Worm (Caenorhabditis elegans): ENCODE data around the gene dmd-8.

Gene dmd-8

ce11 chrV:333713-334112 is 2.5 kb downstream of the dmd-8 start (continued):
- TF ChIP-seq skn-1 (tag; optimal IDR thresholded peaks at IDR 0.05) (no peak), lin-15B (tag; optimal IDR thresholded peaks at IDR 0.05) (no peak), gei-8 (GFP tag; optimal IDR thresholded peaks at IDR 0.05) (no peak), dmd-6 (GFP tag; IDR thresholded peaks at IDR 0.05) (peak; percentile 96), F44E2.7 (GFP tag; IDR thresholded peaks at IDR 0.05) (no peak), F26F4.8 (GFP tag; conservative IDR thresholded peaks at IDR 0.05) (no peak), lin-1 (GFP tag; IDR thresholded peaks at IDR 0.05) (0 out of 2 replicates have a peak, but pooled peaks have one; percentile 36), nhr-6 (tag; optimal IDR thresholded peaks at IDR 0.05) (peak; percentile 39), hif-1 (tag; optimal IDR thresholded peaks at IDR 0.05) (no peak), unc-39 (tag; optimal IDR thresholded peaks at IDR 0.05) (no peak), ztf-11 (tag; optimal IDR thresholded peaks at IDR 0.05) (no peak), tag-97 (GFP tag; IDR thresholded peaks at IDR 0.05) (no peak), F37D6.2 (tag; optimal IDR thresholded peaks at IDR 0.05) (no peak), daf-16 (GFP tag; optimal IDR thresholded peaks at IDR 0.05) (peak in 1 of 2 experiments; percentile 45), daf-16 (tag; optimal IDR thresholded peaks at IDR 0.05) (peak; percentile 88), lir-3 (tag; optimal IDR thresholded peaks at IDR 0.05) (no peak), spr-3 (GFP tag; optimal IDR thresholded peaks at IDR 0.05) (no peak), lin-38 (GFP tag; IDR thresholded peaks at IDR 0.05) (no peak), mxl-3 (GFP tag; optimal IDR thresholded peaks at IDR 0.05) (peak; percentile 5), nhr-76 (tag; optimal IDR thresholded peaks at IDR 0.05) (no peak), nhr-11 (tag; optimal IDR thresholded peaks at IDR 0.05) (no peak), zfp-2 (tag; optimal IDR thresholded peaks at IDR 0.05) (no peak), dpl-1 (GFP tag; optimal IDR thresholded peaks at IDR 0.05) (no peak), ceh-62 (tag; optimal IDR thresholded peaks at IDR 0.05) (no peak), ama-1 (optimal IDR thresholded peaks at IDR 0.05) (no peak), ces-1 (GFP tag; optimal IDR thresholded peaks at IDR 0.05) (no peak), ceh-32 (tag; optimal IDR thresholded peaks at IDR 0.05; ENCODE audit: poor library complexity) (no peak), cey-2 (tag; optimal IDR thresholded peaks at IDR 0.05; ENCODE audit: borderline replicate concordance, insufficient read depth) (no peak), ceh-20 (GFP tag; IDR thresholded peaks at IDR 0.05) (no peak), F10B5.3 (tag; optimal IDR thresholded peaks at IDR 0.05) (no peak), lin-13 (GFP tag; optimal IDR thresholded peaks at IDR 0.05) (no peak), rbr-2 (tag; optimal IDR thresholded peaks at IDR 0.05) (no peak), ceh-28 (tag; optimal IDR thresholded peaks at IDR 0.05) (no peak), ZK337.2 (GFP tag; IDR thresholded peaks at IDR 0.05) (no peak), daf-8 (GFP tag; IDR thresholded peaks at IDR 0.05) (no peak), pha-4 (GFP tag; IDR thresholded peaks at IDR 0.05) (no peak), pha-4 (tag; optimal IDR thresholded peaks at IDR 0.05) (no peak), lin-39 (tag; optimal IDR thresholded peaks at IDR 0.05) (no peak), fos-1 (tag; optimal IDR thresholded peaks at IDR 0.05) (no peak), duxl-1 (tag; optimal IDR thresholded peaks at IDR 0.05; ENCODE audit: poor library complexity) (no peak), lin-29 (GFP tag; IDR thresholded peaks at IDR 0.05) (no peak), daf-19 (GFP tag; conservative IDR thresholded peaks at IDR 0.05) (no peak), ztf-7 (tag; optimal IDR thresholded peaks at IDR 0.05) (no peak), dmd-8 (GFP tag; IDR thresholded peaks at IDR 0.05) (no peak), unc-130 (GFP tag; optimal IDR thresholded peaks at IDR 0.05) (no peak), nhr-25 (tag; optimal IDR thresholded peaks at IDR 0.05; ENCODE audit: borderline replicate concordance, insufficient read depth) (no peak), ctbp-1 (GFP tag; IDR thresholded peaks at IDR 0.05) (no peak), aly-2 (tag; optimal IDR thresholded peaks at IDR 0.05) (no peak), nhr-41 (GFP tag; IDR thresholded peaks at IDR 0.05) (no peak), Y5F2A.4 (GFP tag; optimal IDR thresholded peaks at IDR 0.05) (no peak), D1046.2 (GFP tag; IDR thresholded peaks at IDR 0.05) (no peak), dmd-9 (GFP tag; IDR thresholded peaks at IDR 0.05) (no peak), snpc-1.2 (GFP tag; IDR thresholded peaks at IDR 0.05) (no peak)

Measured in whole organism, L4 larva.